Worm (Caenorhabditis elegans) whole organism, L1 larva: ENCODE data around the gene B0546.5.

Source experiments
- ces-1 ChIP-seq: fragments of 150-350 bp; optimal IDR thresholded peaks from 2 replicates; lab custom pipeline; 2014; ENCODE audit warnings: missing biosample characterization, missing genetic modification reagents, missing genetic modification characterization
- fos-1 ChIP-seq: fragments of 150-350 bp; optimal IDR thresholded peaks from 2 replicates; lab custom pipeline; 2014; ENCODE audit warnings: missing biosample characterization, missing genetic modification characterization
- nhr-237 ChIP-seq: fragments of 150-350 bp; optimal IDR thresholded peaks from 2 replicates; lab custom pipeline; 2014; ENCODE audit warnings: missing biosample characterization, missing genetic modification characterization
- nhr-90 ChIP-seq: sonication (generic microtip); optimal IDR thresholded peaks from 2 replicates; lab custom pipeline; 2016; ENCODE audit warnings: mild to moderate bottlenecking, missing genetic modification characterization, missing compliant biosample characterization; ENCODE audit not compliant: poor library complexity

DNA sequence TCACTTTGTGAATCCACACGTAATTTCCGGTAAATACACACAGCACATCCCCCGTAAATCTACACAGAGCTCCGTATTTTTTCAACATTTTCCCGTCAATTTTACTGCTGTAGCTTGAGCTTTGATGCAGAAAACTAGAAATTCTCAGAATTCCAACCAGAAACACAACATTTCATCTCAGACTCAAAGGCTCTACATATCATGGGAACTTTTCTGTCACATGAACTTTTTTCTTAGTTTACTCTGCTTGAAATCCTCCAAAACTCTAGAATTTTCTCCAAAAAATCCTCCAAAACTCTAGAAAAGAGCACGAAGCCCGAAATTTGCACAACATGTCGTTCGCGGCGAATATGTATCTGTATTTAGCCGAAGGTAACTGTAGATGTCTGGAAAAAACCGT is 26.7 kb downstream of the B0546.5 start, which contains the start of gene Y55H10A.2:
- no peak for TF ChIP-seq nhr-237
- no peak for TF ChIP-seq ces-1 (GFP tag; lab: Kevin White, UChicago)
- no peak for TF ChIP-seq fos-1 (tag; lab: Kevin White, UChicago)
- TF ChIP-seq nhr-90 (tag; lab: Kevin White, UChicago), result no peak
